Fruit fly (Drosophila melanogaster) whole organism, embryonic: Measurements from ENCODE around the gene CG3505.

Source experiments
- CG2129 ChIP-seq: fragments of 200-800 bp; sonication (Bioruptor generic); IDR thresholded peaks from 2 replicates; pipeline ENCODE4 v1.3.6; 2022; ENCODE audit warnings: missing biosample characterization, missing genetic modification characterization; ENCODE audit not compliant: partially characterized antibody
- CG7357 ChIP-seq: fragments of 200-800 bp; sonication (Bioruptor generic); IDR thresholded peaks from 3 replicates; pipeline ENCODE4 v1.3.6; 2022; ENCODE audit warnings: missing biosample characterization, missing genetic modification characterization
- CG8924 ChIP-seq: fragments of 200-800 bp; optimal IDR thresholded peaks from 3 replicates; lab custom pipeline; 2019; ENCODE audit warnings: missing biosample characterization, mild to moderate bottlenecking, missing genetic modification characterization, moderate library complexity
- CG9817 ChIP-seq: fragments of 200-800 bp; sonication (Bioruptor generic); optimal IDR thresholded peaks from 2 replicates; lab custom pipeline; 2018; ENCODE audit warnings: missing biosample characterization, mild to moderate bottlenecking, missing genetic modification characterization, moderate library complexity
- Ets97D ChIP-seq: fragments of 200-800 bp; sonication (Bioruptor generic); optimal IDR thresholded peaks from 3 replicates; lab custom pipeline; 2016; ENCODE audit warnings: missing biosample characterization, missing genetic modification characterization
- Nf-YB ChIP-seq: fragments of 200-800 bp; sonication (Bioruptor generic); optimal IDR thresholded peaks from 3 replicates; lab custom pipeline; 2019; ENCODE audit warnings: missing biosample characterization, mild to moderate bottlenecking, missing genetic modification characterization, moderate library complexity
- al ChIP-seq: fragments of 200-800 bp; sonication (Bioruptor generic); IDR thresholded peaks from 2 replicates; pipeline ENCODE4 v1.3.6; 2022; ENCODE audit warnings: missing biosample characterization, missing genetic modification characterization
- grau ChIP-seq: fragments of 200-800 bp; optimal IDR thresholded peaks from 3 replicates; lab custom pipeline; 2019; ENCODE audit warnings: missing biosample characterization, mild to moderate bottlenecking, missing genetic modification characterization, moderate library complexity
- pho ChIP-seq: fragments of 200-800 bp; sonication (Bioruptor generic); optimal IDR thresholded peaks from 2 replicates; lab custom pipeline; 2016; ENCODE audit warnings: missing biosample characterization, missing genetic modification characterization
- zen ChIP-seq: fragments of 200-800 bp; sonication (Bioruptor generic); optimal IDR thresholded peaks from 3 replicates; lab custom pipeline; 2018; ENCODE audit warnings: missing biosample characterization, mild to moderate bottlenecking, missing genetic modification characterization, moderate library complexity

- TF ChIP-seq CG9817 (tag; lab: Kevin White, UChicago) (no peak), Nf-YB (GFP tag; lab: Kevin White, UChicago) (no peak), zen (no peak), CG2129 (GFP tag; lab: Robert Waterston, UW) (no peak), grau (tag; lab: Kevin White, UChicago) (no peak), Ets97D (GFP tag; lab: Kevin White, UChicago) (no peak), CG7357 (GFP tag; lab: Robert Waterston, UW) (no peak), CG8924 (no peak), pho (no peak), al (GFP tag; lab: Robert Waterston, UW) (no peak)
Measured at dm6 chr3R:14642463-14642862, 14.8 kb upstream of the CG3505 start, which contains the start of gene CG7886.
